Fruit fly (Drosophila melanogaster): ENCODE data around the gene Rdh.

Rdh gene

DNA sequence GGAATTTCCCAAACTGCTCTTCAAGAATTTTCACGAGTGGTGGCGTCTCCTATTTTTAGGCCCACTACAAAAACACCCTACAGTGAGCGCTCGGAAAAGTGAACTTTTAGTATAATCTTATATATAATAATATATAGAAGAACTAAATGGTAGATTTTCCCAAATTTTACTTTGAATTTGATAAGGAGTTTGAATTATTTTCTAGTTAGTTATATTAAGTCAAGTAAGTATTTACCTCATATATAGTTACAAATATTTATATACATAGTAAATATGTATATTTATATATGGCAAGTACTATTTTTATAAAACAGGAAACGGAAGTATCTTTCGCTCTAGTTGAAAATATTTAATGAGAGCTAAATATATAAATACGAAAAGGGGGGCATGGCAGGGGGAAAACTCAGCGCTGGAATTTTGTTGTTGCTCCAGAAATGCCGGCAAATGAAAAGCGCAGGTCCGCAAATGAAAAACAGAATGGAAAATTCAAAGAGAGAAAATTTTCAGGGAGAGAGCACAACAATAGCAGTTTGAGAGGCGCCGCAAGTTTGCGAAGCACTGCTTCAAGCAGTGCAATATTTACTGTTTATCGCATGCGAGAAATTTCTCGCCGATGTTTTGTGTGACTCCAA, 36.3 kb upstream of the Rdh start:
- TF ChIP-seq Sin3A (optimal IDR thresholded peaks at IDR 0.05) (no peak), ttk (optimal IDR thresholded peaks at IDR 0.05) (no peak), Myc (optimal IDR thresholded peaks at IDR 0.05) (no peak), psq (optimal IDR thresholded peaks at IDR 0.05) (no peak), insv (optimal IDR thresholded peaks at IDR 0.05) (no peak), h (optimal IDR thresholded peaks at IDR 0.05) (no peak)

DNA sequence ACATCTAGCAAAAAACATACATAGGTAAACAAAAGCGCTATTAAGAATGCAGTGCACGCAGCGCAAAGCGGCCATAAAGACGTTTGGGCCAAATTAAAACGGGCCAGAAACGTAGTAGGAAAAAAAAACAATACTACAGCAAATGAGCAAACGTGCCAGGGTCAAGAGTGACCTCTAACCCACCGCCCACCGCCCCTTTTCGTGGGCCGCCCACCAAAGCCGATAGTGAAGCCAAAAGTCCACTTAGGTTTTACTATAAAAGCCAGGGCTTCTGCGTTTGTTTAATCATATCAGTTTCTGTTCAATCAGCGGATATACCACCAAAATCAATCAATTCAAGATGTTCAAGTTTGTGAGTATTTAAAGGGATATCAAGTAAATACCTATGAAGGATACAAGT, 34.7 kb upstream of the Rdh start, which contains the start of gene CG32266:
CG32266 (plus strand) TSS at position 301 of the 400 bp plus-strand sequence.
- TF ChIP-seq psq (optimal IDR thresholded peaks at IDR 0.05) (no peak), insv (optimal IDR thresholded peaks at IDR 0.05) (no peak)

DNA sequence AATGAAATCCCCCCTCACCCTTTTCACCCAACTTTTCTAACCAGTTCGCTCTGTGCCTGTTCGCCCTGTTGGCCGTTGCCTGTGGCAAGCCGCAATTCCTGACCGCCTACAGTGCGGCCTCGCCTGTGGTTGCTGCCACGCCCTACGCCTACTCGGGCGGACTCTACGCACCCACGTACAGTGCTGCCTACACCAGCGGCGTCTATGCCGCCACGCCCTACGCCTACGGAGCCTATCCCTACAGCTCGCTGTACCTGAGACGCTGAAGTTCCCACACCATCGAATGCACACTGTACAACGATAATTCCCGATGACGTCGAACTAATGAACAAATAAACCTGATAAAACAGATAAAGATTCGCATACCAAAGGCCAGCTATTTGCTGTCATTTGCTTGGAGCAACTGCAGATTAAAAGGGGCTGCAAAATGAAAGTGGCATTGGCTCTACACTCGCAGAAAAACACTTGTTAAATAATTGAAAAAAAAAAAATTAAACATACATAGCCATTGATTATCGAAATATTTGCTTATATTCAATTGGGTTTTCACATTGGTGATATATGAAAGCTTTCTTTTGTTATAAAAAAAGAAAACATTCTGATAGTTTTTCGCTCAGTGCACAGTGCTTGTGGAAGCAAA, 34.1 kb upstream of the Rdh start:
- TF ChIP-seq Myc (optimal IDR thresholded peaks at IDR 0.05) (no peak), h (optimal IDR thresholded peaks at IDR 0.05) (no peak), insv (optimal IDR thresholded peaks at IDR 0.05) (no peak), psq (optimal IDR thresholded peaks at IDR 0.05) (no peak), ttk (optimal IDR thresholded peaks at IDR 0.05) (no peak), Sin3A (optimal IDR thresholded peaks at IDR 0.05) (no peak)

DNA sequence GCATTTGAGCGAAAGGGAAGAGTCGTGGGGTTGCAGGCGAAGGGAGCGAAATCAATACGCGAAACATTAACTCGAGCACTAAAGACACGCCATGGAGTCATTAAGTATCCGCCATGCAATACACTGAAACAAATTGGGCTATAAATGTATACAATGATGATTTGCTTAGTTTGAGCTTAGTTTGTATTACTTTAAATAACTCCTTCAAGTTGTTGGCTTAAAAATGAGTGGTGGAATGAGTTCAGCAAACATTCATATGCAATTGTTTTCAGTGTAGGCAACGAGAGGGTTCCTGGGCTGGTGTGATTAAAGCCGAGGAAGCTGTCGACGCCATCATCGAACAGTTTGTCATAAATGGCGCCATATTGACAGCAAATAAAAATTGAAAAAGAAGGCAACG, 27.6 kb upstream of the Rdh start:
- no peak for TF ChIP-seq h (optimal IDR thresholded peaks at IDR 0.05)
- no peak for TF ChIP-seq Myc (optimal IDR thresholded peaks at IDR 0.05)
- no peak for TF ChIP-seq ttk (optimal IDR thresholded peaks at IDR 0.05)
- TF ChIP-seq Sin3A (optimal IDR thresholded peaks at IDR 0.05), result no peak
- TF ChIP-seq psq (optimal IDR thresholded peaks at IDR 0.05), result no peak
- no peak for TF ChIP-seq insv (optimal IDR thresholded peaks at IDR 0.05)

DNA sequence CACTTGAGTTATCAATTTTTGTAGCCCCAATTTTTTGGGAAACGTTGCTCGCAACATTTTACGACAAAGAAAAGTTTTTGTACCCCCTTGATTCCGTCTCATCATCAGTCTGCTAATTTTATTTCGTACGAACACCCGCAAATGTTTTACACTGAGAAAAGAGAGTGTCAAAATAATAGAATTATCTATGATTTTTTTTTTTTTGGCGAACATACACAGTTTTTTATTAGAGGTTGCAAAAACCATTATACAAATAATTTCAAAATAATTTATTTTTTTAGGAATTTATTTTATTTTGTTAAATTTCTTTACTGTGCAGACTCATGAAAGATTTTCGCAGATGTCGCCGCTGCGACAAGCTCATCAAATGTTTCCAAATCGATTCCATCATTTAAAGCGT, 26.8 kb upstream of the Rdh start:
- TF ChIP-seq insv (optimal IDR thresholded peaks at IDR 0.05) (no peak), Myc (optimal IDR thresholded peaks at IDR 0.05) (no peak), Sin3A (optimal IDR thresholded peaks at IDR 0.05) (no peak), psq (optimal IDR thresholded peaks at IDR 0.05) (no peak), h (optimal IDR thresholded peaks at IDR 0.05) (no peak), ttk (optimal IDR thresholded peaks at IDR 0.05) (no peak)

DNA sequence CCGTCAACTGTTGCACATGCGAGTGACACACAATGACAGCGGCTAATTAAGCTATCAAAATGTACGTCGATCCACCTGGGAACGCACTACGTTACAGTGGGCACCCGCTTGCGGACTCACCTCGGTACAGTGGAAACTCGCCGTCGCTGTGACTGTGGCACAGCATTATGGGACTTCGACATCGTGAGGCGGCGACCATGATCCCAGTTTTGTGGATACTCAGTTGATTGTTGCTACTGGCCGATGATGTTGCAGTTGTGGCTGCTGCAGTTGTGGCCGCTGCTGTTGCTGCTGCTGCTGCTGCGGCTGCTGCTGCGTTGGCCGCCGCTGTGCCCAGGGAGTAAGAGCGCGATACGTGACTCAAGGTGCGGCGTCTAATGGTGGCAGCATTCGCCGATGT, 25.5 kb upstream of the Rdh start:
- TF ChIP-seq ttk (optimal IDR thresholded peaks at IDR 0.05) (no peak), Sin3A (optimal IDR thresholded peaks at IDR 0.05) (no peak), insv (optimal IDR thresholded peaks at IDR 0.05) (no peak), psq (optimal IDR thresholded peaks at IDR 0.05) (no peak), h (optimal IDR thresholded peaks at IDR 0.05) (no peak), Myc (optimal IDR thresholded peaks at IDR 0.05) (no peak)

DNA sequence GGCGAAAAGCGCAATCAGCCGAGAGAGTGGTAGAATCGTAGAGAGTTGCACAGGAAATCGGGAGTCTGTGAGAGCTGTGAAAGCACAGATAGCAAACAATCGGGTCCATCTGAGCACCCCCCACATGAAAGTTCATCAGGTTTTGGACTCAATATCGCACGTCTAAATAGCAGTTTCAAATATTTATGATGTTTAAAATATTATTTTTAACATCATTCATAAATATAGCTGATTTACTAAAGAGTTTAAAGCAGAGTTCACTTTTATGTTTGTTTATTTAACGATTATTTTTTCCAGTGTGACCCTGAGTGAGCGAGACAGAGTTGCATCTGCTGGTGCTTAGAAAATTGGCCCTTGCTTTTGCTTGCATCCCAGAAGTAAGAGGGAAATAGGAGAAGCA, 23.9 kb upstream of the Rdh start:
- TF ChIP-seq psq (optimal IDR thresholded peaks at IDR 0.05) (no peak), insv (optimal IDR thresholded peaks at IDR 0.05) (no peak), ttk (optimal IDR thresholded peaks at IDR 0.05) (no peak), Sin3A (optimal IDR thresholded peaks at IDR 0.05) (no peak), h (optimal IDR thresholded peaks at IDR 0.05) (no peak), Myc (optimal IDR thresholded peaks at IDR 0.05) (no peak)

DNA sequence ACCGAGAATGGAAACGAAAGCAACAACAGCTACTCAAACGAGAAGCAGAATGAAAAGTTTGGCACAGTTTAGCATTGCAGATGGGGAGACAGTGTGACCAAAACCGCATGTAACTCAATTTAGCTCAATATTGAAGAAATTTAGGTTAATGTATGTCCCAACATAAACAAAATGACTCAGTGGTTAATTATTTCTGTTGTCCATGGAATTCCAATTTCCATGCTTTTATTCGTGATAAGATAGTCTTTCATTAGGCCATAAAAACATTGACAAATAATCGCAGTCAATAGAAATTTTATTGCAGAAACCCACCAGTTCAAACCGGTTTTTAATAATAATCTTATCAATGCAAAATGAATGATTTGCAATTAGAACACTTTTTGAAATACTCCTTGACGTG, 23.4 kb upstream of the Rdh start:
- no peak for TF ChIP-seq ttk (optimal IDR thresholded peaks at IDR 0.05)
- TF ChIP-seq psq (optimal IDR thresholded peaks at IDR 0.05), result no peak
- TF ChIP-seq Sin3A (optimal IDR thresholded peaks at IDR 0.05), result no peak
- TF ChIP-seq h (optimal IDR thresholded peaks at IDR 0.05), result no peak
- TF ChIP-seq Myc (optimal IDR thresholded peaks at IDR 0.05), result no peak
- no peak for TF ChIP-seq insv (optimal IDR thresholded peaks at IDR 0.05)

DNA sequence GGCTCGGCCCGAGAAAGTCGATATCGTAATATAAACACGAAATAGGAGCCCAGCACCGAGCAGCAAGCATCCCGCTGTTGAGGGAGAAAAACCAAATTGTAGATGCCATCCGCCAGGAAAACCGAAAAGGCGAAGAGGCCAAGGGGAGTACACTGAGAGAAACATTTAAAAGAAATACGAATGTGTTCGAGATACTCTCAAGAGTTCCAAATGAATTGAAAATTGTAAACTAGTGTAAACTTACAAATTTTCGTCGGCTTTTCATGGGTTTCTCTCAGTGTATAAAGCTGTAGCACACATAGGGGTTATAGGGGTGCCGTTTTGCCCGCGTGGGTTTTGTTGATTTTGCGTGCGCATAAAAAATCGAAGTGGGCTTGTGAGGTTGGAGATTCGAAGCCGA, 22.6 kb upstream of the Rdh start:
- TF ChIP-seq Sin3A (optimal IDR thresholded peaks at IDR 0.05) (no peak), ttk (optimal IDR thresholded peaks at IDR 0.05) (no peak), psq (optimal IDR thresholded peaks at IDR 0.05) (no peak), h (optimal IDR thresholded peaks at IDR 0.05) (no peak)

DNA sequence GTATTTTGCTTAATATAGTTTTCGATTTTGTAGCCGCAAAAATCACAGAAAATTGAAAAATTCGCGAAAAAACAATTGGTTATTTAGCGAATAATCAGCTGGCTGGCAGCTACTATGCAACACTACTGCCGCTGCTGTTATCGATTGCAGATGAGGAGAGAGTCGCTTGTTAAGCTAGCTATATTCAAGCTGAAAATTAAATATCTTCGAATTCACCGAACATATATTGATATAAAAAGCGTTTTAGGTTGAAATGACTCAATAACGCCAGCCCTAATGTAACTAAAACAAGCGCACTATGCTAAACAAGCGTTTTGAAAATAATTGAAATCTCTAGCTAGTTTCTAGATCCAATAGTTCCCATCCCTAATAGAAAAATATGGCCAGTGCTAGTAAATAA, 18.9 kb upstream of the Rdh start, which contains the start of the genes CG32264, ntc and IntS10:
CG32264 (minus strand) TSS at position 130 of the 400 bp plus-strand sequence.
ntc (minus strand) TSS at position 130 of the 400 bp plus-strand sequence.
IntS10 (plus strand) TSS at position 381 of the 400 bp plus-strand sequence.
- TF ChIP-seq Sin3A (optimal IDR thresholded peaks at IDR 0.05) (no peak), insv (optimal IDR thresholded peaks at IDR 0.05) (no peak), ttk (optimal IDR thresholded peaks at IDR 0.05) (no peak), Myc (optimal IDR thresholded peaks at IDR 0.05) (no peak), psq (optimal IDR thresholded peaks at IDR 0.05) (no peak), h (optimal IDR thresholded peaks at IDR 0.05) (no peak)

DNA sequence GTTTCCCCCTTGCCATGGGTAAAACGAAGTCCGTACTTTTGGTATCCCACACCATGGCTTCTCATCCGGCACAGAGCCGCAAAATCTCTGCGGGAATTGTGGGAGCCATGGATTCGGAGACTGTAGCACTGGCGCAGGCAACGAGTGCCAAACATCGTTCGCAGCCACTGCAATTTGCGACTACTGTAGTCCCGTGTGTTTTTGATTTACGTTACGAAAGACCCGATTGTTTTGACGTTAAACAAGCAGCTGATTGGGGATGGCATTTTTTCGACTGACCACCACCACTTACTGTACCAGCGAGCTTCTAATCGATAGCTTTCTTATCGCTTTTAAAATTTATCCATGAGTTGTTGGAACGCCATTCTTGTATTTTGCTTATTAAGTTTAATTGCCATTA, 15.3 kb upstream of the Rdh start, which contains the start of gene CG32262:
CG32262 (minus strand) TSS at position 254 of the 400 bp plus-strand sequence.
- TF ChIP-seq psq (optimal IDR thresholded peaks at IDR 0.05) (no peak), h (optimal IDR thresholded peaks at IDR 0.05) (no peak), ttk (optimal IDR thresholded peaks at IDR 0.05) (no peak), Myc (optimal IDR thresholded peaks at IDR 0.05) (no peak), Sin3A (optimal IDR thresholded peaks at IDR 0.05) (no peak), insv (optimal IDR thresholded peaks at IDR 0.05) (no peak)

DNA sequence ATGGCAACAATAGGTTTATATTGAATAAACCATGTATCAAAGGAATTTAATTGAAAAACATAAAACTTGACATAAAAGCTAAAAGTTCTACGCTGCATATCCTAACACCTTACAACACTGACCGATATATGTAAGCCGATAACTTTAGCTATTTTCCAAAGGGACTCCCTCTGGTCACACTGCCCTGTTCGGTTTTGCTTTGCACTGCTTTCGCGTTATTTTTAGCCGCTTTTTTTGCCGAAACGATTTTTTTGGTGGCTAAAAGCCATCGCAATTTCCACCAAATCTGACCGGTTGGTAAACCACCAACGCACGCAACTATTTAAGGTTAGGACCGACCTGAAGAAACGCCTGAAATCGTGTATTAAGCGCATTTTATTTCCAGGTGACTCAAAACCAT, 14.2 kb upstream of the Rdh start, which contains the start of the genes CG32263 and PIG-B:
CG32263 (minus strand) TSS at position 26 of the 400 bp plus-strand sequence.
PIG-B (plus strand) TSS at position 175 of the 400 bp plus-strand sequence.
- TF ChIP-seq psq (optimal IDR thresholded peaks at IDR 0.05), result peak; percentile 2
- no peak for TF ChIP-seq Sin3A (optimal IDR thresholded peaks at IDR 0.05)
